Fruit fly (Drosophila melanogaster) whole organism, prepupa: ENCODE results near the gene IFT57.
A peak's percentile ranks its signal among the peaks of the same experiment; 100 is the strongest.

Experiments used
- CG11762 ChIP-seq: fragments of 200-800 bp; sonication (Bioruptor generic); optimal IDR thresholded peaks from 3 replicates; lab custom pipeline; 2016; ENCODE audit warnings: missing biosample characterization, missing genetic modification characterization; ENCODE audit not compliant: insufficient read depth
- CG11902 ChIP-seq: fragments of 200-800 bp; sonication (Bioruptor generic); optimal IDR thresholded peaks from 3 replicates; lab custom pipeline; 2016; ENCODE audit warnings: missing biosample characterization, missing genetic modification characterization
- CG15336 ChIP-seq: fragments of 200-800 bp; sonication (Bioruptor generic); IDR thresholded peaks from 2 replicates; pipeline ENCODE4 v1.3.6; 2022; ENCODE audit warnings: missing biosample characterization, missing genetic modification characterization
- CG34406 ChIP-seq: fragments of 200-800 bp; sonication (Bioruptor generic); optimal IDR thresholded peaks from 3 replicates; lab custom pipeline; 2016; ENCODE audit warnings: missing biosample characterization, missing genetic modification characterization
- CG6792 ChIP-seq: fragments of 200-800 bp; sonication (Bioruptor generic); optimal IDR thresholded peaks from 3 replicates; lab custom pipeline; 2016; ENCODE audit warnings: missing biosample characterization, missing genetic modification characterization
- CG6808 ChIP-seq: fragments of 200-800 bp; sonication (Bioruptor generic); optimal IDR thresholded peaks from 3 replicates; lab custom pipeline; 2017; ENCODE audit warnings: missing biosample characterization, missing genetic modification characterization, mild to moderate bottlenecking, moderate library complexity, missing genetic modification reagents
- Eip75B ChIP-seq: fragments of 200-800 bp; sonication (Bioruptor generic); optimal IDR thresholded peaks from 3 replicates; lab custom pipeline; 2016; ENCODE audit warnings: missing biosample characterization, missing genetic modification characterization
- Ets21C ChIP-seq: fragments of 200-800 bp; sonication (Bioruptor generic); optimal IDR thresholded peaks from 3 replicates; lab custom pipeline; 2016; ENCODE audit warnings: missing biosample characterization, missing genetic modification characterization
- Hr4 ChIP-seq: fragments of 200-800 bp; sonication (Bioruptor generic); optimal IDR thresholded peaks from 3 replicates; lab custom pipeline; 2016; ENCODE audit warnings: missing biosample characterization, missing genetic modification characterization
- Lpt ChIP-seq: fragments of 200-800 bp; sonication (Bioruptor generic); optimal IDR thresholded peaks from 3 replicates; lab custom pipeline; 2016; ENCODE audit warnings: missing biosample characterization, missing genetic modification characterization
- ss ChIP-seq, 2 experiments: fragments of 200-800 bp; sonication (Bioruptor generic); optimal IDR thresholded peaks; 2 replicates in 1 of 2; 3 replicates in 1 of 2; lab custom pipeline; 2017 to 2018; ENCODE audit warnings: mild to moderate bottlenecking in 2 of 2, missing biosample characterization in 2 of 2, missing genetic modification characterization in 2 of 2, moderate library complexity in 1 of 2
- vri ChIP-seq: fragments of 200-800 bp; sonication (Bioruptor generic); optimal IDR thresholded peaks from 3 replicates; lab custom pipeline; 2016; ENCODE audit warnings: missing biosample characterization, mild to moderate bottlenecking, missing genetic modification characterization

Gene IFT57

DNA sequence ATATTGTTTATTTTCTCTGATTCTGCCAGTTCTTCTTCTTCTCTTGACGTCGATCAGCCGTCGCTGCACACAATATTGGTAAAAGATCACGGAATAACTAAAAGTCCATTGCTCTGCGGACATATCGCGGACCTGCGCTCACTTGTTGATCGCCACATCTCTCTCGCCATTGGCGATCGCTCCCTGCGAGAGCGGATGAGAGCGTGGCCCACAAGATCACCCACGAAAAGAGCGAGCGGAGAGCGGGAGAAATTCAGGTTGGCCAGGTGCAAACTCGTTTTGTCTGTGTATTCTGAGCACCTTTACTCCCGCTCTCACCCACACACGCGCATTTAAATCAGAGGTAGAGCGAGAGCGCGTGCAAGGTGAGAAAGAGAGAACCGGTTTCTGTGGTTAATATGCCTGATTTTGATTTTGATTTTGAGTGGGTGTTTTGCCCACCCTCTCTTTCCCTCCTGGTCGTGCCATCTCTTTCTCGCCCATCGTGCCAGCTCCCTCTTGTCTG, 50.1 kb downstream of the IFT57 start, which contains the start of gene sob (continued):
- TF ChIP-seq ss (GFP tag; optimal IDR thresholded peaks at IDR 0.05; lab: Kevin White, UChicago) (peak; percentile 59 to 70), Eip75B (GFP tag; lab: Kevin White, UChicago) (peak; percentile 0), CG34406 (no peak), CG11762 (GFP tag; lab: Kevin White, UChicago) (no peak), CG6792 (GFP tag; lab: Kevin White, UChicago) (no peak), CG6808 (GFP tag; lab: Kevin White, UChicago) (peak; percentile 49), Lpt (GFP tag; lab: Kevin White, UChicago) (peak; percentile 35), CG11902 (GFP tag; lab: Kevin White, UChicago) (no peak), CG15336 (GFP tag; lab: Robert Waterston, UW) (peak; percentile 59; the same call in 1 of the 2 replicates), Ets21C (GFP tag; lab: Kevin White, UChicago) (no peak), vri (GFP tag; lab: Kevin White, UChicago) (peak; percentile 2), Hr4 (GFP tag; lab: Kevin White, UChicago) (no peak)
